Fruit fly (Drosophila melanogaster) whole organism, embryonic: ENCODE results near the gene Doc1.

Experiments
- B-H1 ChIP-seq: fragments of 200-800 bp; sonication (Bioruptor generic); IDR thresholded peaks from 3 replicates; pipeline ENCODE4 v1.3.6; 2022; ENCODE audit warnings: missing biosample characterization, missing genetic modification characterization
- CG10431 ChIP-seq: fragments of 200-800 bp; sonication (Bioruptor generic); optimal IDR thresholded peaks from 3 replicates; lab custom pipeline; 2018; ENCODE audit warnings: missing biosample characterization, mild to moderate bottlenecking, missing genetic modification characterization
- CG13123 ChIP-seq: fragments of 200-800 bp; sonication (Bioruptor generic); optimal IDR thresholded peaks from 2 replicates; lab custom pipeline; 2016; ENCODE audit warnings: missing biosample characterization, missing genetic modification characterization
- CG13424 ChIP-seq: fragments of 200-800 bp; sonication (Bioruptor generic); optimal IDR thresholded peaks from 2 replicates; lab custom pipeline; 2019; ENCODE audit warnings: missing biosample characterization, mild to moderate bottlenecking, missing genetic modification characterization, moderate library complexity
- CG1603 ChIP-seq: fragments of 200-800 bp; sonication (Bioruptor generic); optimal IDR thresholded peaks from 2 replicates; lab custom pipeline; 2019; ENCODE audit warnings: missing biosample characterization, mild to moderate bottlenecking, missing genetic modification characterization, moderate library complexity
- CG17361 ChIP-seq: fragments of 200-800 bp; sonication (Bioruptor generic); IDR thresholded peaks from 3 replicates; pipeline ENCODE4 v1.3.6; 2022; ENCODE audit warnings: missing biosample characterization, missing genetic modification characterization
- CG2116 ChIP-seq: fragments of 200-800 bp; sonication (Bioruptor generic); optimal IDR thresholded peaks from 3 replicates; lab custom pipeline; 2018; ENCODE audit warnings: missing biosample characterization, mild to moderate bottlenecking, missing genetic modification characterization
- CG3163 ChIP-seq: fragments of 200-800 bp; sonication (Bioruptor generic); optimal IDR thresholded peaks from 3 replicates; lab custom pipeline; 2016; ENCODE audit warnings: missing biosample characterization, missing genetic modification characterization
- CG4707 ChIP-seq: fragments of 200-800 bp; sonication (Bioruptor generic); optimal IDR thresholded peaks from 2 replicates; lab custom pipeline; 2018; ENCODE audit warnings: missing biosample characterization, mild to moderate bottlenecking, missing genetic modification characterization, moderate library complexity
- CG4730 ChIP-seq: fragments of 200-800 bp; sonication (Bioruptor generic); IDR thresholded peaks from 2 replicates; pipeline ENCODE4 v1.3.6; 2022; ENCODE audit warnings: missing biosample characterization, missing genetic modification characterization
- CG5180 ChIP-seq: fragments of 200-800 bp; sonication (Bioruptor generic); optimal IDR thresholded peaks from 3 replicates; lab custom pipeline; 2017; ENCODE audit warnings: missing biosample characterization, missing genetic modification characterization, mild to moderate bottlenecking, moderate library complexity, missing genetic modification reagents
- CG6854 ChIP-seq: fragments of 200-800 bp; sonication (Bioruptor generic); optimal IDR thresholded peaks from 3 replicates; lab custom pipeline; 2017; ENCODE audit warnings: missing biosample characterization, mild to moderate bottlenecking, missing genetic modification characterization
- CG7271 ChIP-seq: fragments of 200-800 bp; sonication (Bioruptor generic); optimal IDR thresholded peaks from 2 replicates; lab custom pipeline; 2018; ENCODE audit warnings: missing biosample characterization, mild to moderate bottlenecking, missing genetic modification characterization, moderate library complexity
- CG7963 ChIP-seq: fragments of 200-800 bp; sonication (Bioruptor generic); IDR thresholded peaks from 3 replicates; pipeline ENCODE4 v1.3.6; 2022; ENCODE audit warnings: missing biosample characterization, missing genetic modification characterization; ENCODE audit not compliant: partially characterized antibody
- CG8359 ChIP-seq: fragments of 200-800 bp; sonication (Bioruptor generic); optimal IDR thresholded peaks from 2 replicates; lab custom pipeline; 2017; ENCODE audit warnings: missing biosample characterization, mild to moderate bottlenecking, missing genetic modification characterization, borderline replicate concordance
- CG9817 ChIP-seq: fragments of 200-800 bp; sonication (Bioruptor generic); optimal IDR thresholded peaks from 2 replicates; lab custom pipeline; 2018; ENCODE audit warnings: missing biosample characterization, mild to moderate bottlenecking, missing genetic modification characterization, moderate library complexity
- Camta ChIP-seq: fragments of 200-800 bp; sonication (Bioruptor generic); optimal IDR thresholded peaks from 2 replicates; lab custom pipeline; 2016; ENCODE audit warnings: missing biosample characterization, missing genetic modification characterization
- CoRest ChIP-seq: fragments of 200-800 bp; sonication (Bioruptor generic); optimal IDR thresholded peaks from 3 replicates; lab custom pipeline; 2018; ENCODE audit warnings: missing biosample characterization, mild to moderate bottlenecking, missing genetic modification characterization, moderate library complexity
- Doc2 ChIP-seq: fragments of 200-800 bp; sonication (Bioruptor generic); IDR thresholded peaks from 2 replicates; pipeline ENCODE4 v1.3.6; 2022; ENCODE audit warnings: missing biosample characterization, missing genetic modification characterization
- Gug ChIP-seq: fragments of 200-800 bp; sonication (Bioruptor generic); IDR thresholded peaks from 4 replicates; pipeline ENCODE4 v1.3.6; 2022; ENCODE audit warnings: missing biosample characterization, missing genetic modification characterization
- Nf-YB ChIP-seq: fragments of 200-800 bp; sonication (Bioruptor generic); optimal IDR thresholded peaks from 3 replicates; lab custom pipeline; 2019; ENCODE audit warnings: missing biosample characterization, mild to moderate bottlenecking, missing genetic modification characterization, moderate library complexity
- NfI ChIP-seq: fragments of 200-800 bp; sonication (Bioruptor generic); optimal IDR thresholded peaks from 3 replicates; lab custom pipeline; 2018; ENCODE audit warnings: missing biosample characterization, mild to moderate bottlenecking, missing genetic modification characterization, moderate library complexity
- Trl ChIP-seq, 3 experiments: fragments of >200 bp in 2 of 3; fragments of 200-800 bp in 1 of 3; sonication (Bioruptor generic) in 1 of 3; optimal IDR thresholded peaks; 2 replicates in 1 of 3; 3 replicates in 2 of 3; lab custom pipeline; 2016 to 2017; ENCODE audit warnings: missing biosample characterization in 1 of 3, missing genetic modification characterization in 1 of 3
- bsh ChIP-seq, 2 experiments: fragments of 200-800 bp; sonication (Bioruptor generic); optimal IDR thresholded peaks; 2 replicates each; lab custom pipeline; 2017 to 2018; ENCODE audit warnings: mild to moderate bottlenecking in 2 of 2, missing biosample characterization in 2 of 2, missing genetic modification characterization in 2 of 2, moderate library complexity in 1 of 2
- cas ChIP-seq: fragments of 200-800 bp; sonication (Bioruptor generic); IDR thresholded peaks from 2 replicates; pipeline ENCODE4 v1.3.6; 2022; ENCODE audit warnings: missing biosample characterization, missing genetic modification characterization
- cg ChIP-seq: fragments of 200-800 bp; sonication (Bioruptor generic); optimal IDR thresholded peaks from 3 replicates; lab custom pipeline; 2019; ENCODE audit warnings: missing biosample characterization, mild to moderate bottlenecking, missing genetic modification characterization, moderate library complexity
- chif ChIP-seq, 2 experiments: fragments of 200-800 bp; sonication (Bioruptor generic); optimal IDR thresholded peaks; 3 replicates each; lab custom pipeline; 2016; ENCODE audit warnings: missing biosample characterization in 2 of 2, missing genetic modification characterization in 2 of 2
- chm ChIP-seq: fragments of 200-800 bp; sonication (Bioruptor generic); IDR thresholded peaks from 2 replicates; pipeline ENCODE4 v1.3.6; 2022; ENCODE audit warnings: missing biosample characterization, missing genetic modification characterization
- ci ChIP-seq: fragments of 200-800 bp; sonication (Bioruptor generic); IDR thresholded peaks from 3 replicates; pipeline ENCODE4 v1.3.6; 2022; ENCODE audit warnings: missing biosample characterization, missing genetic modification characterization
- dimm ChIP-seq: fragments of 200-800 bp; sonication (Bioruptor generic); IDR thresholded peaks from 2 replicates; pipeline ENCODE4 v1.3.6; 2022; ENCODE audit warnings: missing biosample characterization, missing genetic modification characterization
- dm ChIP-seq: fragments of 200-800 bp; sonication (Bioruptor generic); optimal IDR thresholded peaks from 3 replicates; lab custom pipeline; 2016; ENCODE audit warnings: missing biosample characterization, missing genetic modification characterization
- ewg ChIP-seq: fragments of 200-800 bp; sonication (Bioruptor generic); optimal IDR thresholded peaks from 3 replicates; lab custom pipeline; 2017; ENCODE audit warnings: mild to moderate bottlenecking, missing biosample characterization, missing genetic modification reagents, missing genetic modification characterization
- fd3F ChIP-seq: fragments of 200-800 bp; sonication (Bioruptor generic); optimal IDR thresholded peaks from 2 replicates; lab custom pipeline; 2018; ENCODE audit warnings: missing biosample characterization, mild to moderate bottlenecking, missing genetic modification characterization, moderate library complexity
- jigr1 ChIP-seq: fragments of 200-800 bp; sonication (Bioruptor generic); IDR thresholded peaks from 3 replicates; pipeline ENCODE4 v1.3.6; 2022; ENCODE audit warnings: missing biosample characterization, missing genetic modification characterization
- lab ChIP-seq: fragments of 200-800 bp; sonication (Bioruptor generic); optimal IDR thresholded peaks from 3 replicates; lab custom pipeline; 2017; ENCODE audit warnings: missing biosample characterization, missing genetic modification characterization, mild to moderate bottlenecking, moderate library complexity, missing genetic modification reagents
- lmd ChIP-seq: fragments of 200-800 bp; sonication (Bioruptor generic); IDR thresholded peaks from 2 replicates; pipeline ENCODE4 v1.3.6; 2022; ENCODE audit warnings: missing biosample characterization, missing genetic modification characterization
- pb ChIP-seq: fragments of 200-800 bp; sonication (Bioruptor generic); optimal IDR thresholded peaks from 3 replicates; lab custom pipeline; 2016; ENCODE audit warnings: missing biosample characterization, missing genetic modification characterization
- pho ChIP-seq: fragments of 200-800 bp; sonication (Bioruptor generic); optimal IDR thresholded peaks from 2 replicates; lab custom pipeline; 2016; ENCODE audit warnings: missing biosample characterization, missing genetic modification characterization
- psq ChIP-seq: fragments of 200-800 bp; sonication (Bioruptor generic); optimal IDR thresholded peaks from 2 replicates; lab custom pipeline; 2017; ENCODE audit warnings: missing biosample characterization, missing genetic modification characterization
- pzg ChIP-seq: fragments of 200-800 bp; sonication (Bioruptor generic); optimal IDR thresholded peaks from 3 replicates; lab custom pipeline; 2018; ENCODE audit warnings: missing biosample characterization, mild to moderate bottlenecking, missing genetic modification characterization, moderate library complexity
- sc ChIP-seq, 3 experiments: fragments of >200 bp in 2 of 3; fragments of 200-800 bp in 1 of 3; sonication (Bioruptor generic) in 1 of 3; optimal IDR thresholded peaks; 2 replicates in 2 of 3; 3 replicates in 1 of 3; lab custom pipeline; 2017; ENCODE audit warnings: mild to moderate bottlenecking in 1 of 3, missing biosample characterization in 1 of 3, missing genetic modification characterization in 1 of 3, missing genetic modification reagents in 1 of 3
- sens ChIP-seq: fragments of 200-800 bp; sonication (Bioruptor generic); peaks from one replicate; lab custom pipeline; 2016; ENCODE audit warnings: missing biosample characterization, missing genetic modification characterization
- seq ChIP-seq: fragments of 200-800 bp; sonication (Bioruptor generic); IDR thresholded peaks from 2 replicates; pipeline ENCODE4 v1.3.6; 2022; ENCODE audit warnings: missing biosample characterization, missing genetic modification characterization
- sna ChIP-seq: fragments of 200-800 bp; sonication (Bioruptor generic); IDR thresholded peaks from 2 replicates; pipeline ENCODE4 v1.3.6; 2022; ENCODE audit warnings: missing biosample characterization, missing genetic modification characterization; ENCODE audit not compliant: partially characterized antibody
- sug ChIP-seq: fragments of 200-800 bp; optimal IDR thresholded peaks from 2 replicates; lab custom pipeline; 2019; ENCODE audit warnings: missing biosample characterization, mild to moderate bottlenecking, missing genetic modification characterization, moderate library complexity
- tgo ChIP-seq: fragments of 200-800 bp; sonication (Bioruptor generic); IDR thresholded peaks from 3 replicates; pipeline ENCODE4 v1.3.6; 2022; ENCODE audit warnings: missing biosample characterization, missing genetic modification characterization

The Doc1 gene

dm6 chr3L:9011485-9012389 is 29.4 kb upstream of the Doc1 start (continued):
- TF ChIP-seq chif (GFP tag; optimal IDR thresholded peaks at IDR 0.05; lab: Kevin White, UChicago) (peak; percentile 72 to 84), ci (GFP tag; lab: Robert Waterston, UW) (peak; percentile 92), Gug (GFP tag; lab: Robert Waterston, UW) (peak; percentile 57; the same call in 2 of the 4 replicates), CG13123 (GFP tag; lab: Kevin White, UChicago) (peak; percentile 52), pho (GFP tag; lab: Kevin White, UChicago) (no peak), CG3163 (peak; percentile 53), Nf-YB (peak; percentile 39), ewg (peak; percentile 36), Doc2 (GFP tag; lab: Robert Waterston, UW) (peak; percentile 21; the same call in 1 of the 2 replicates), sna (GFP tag; lab: Robert Waterston, UW) (no peak), CoRest (tag; lab: Kevin White, UChicago) (peak; percentile 71), CG7271 (tag; lab: Kevin White, UChicago) (no peak), jigr1 (GFP tag; lab: Robert Waterston, UW) (peak; percentile 59; the same call in 1 of the 3 replicates), cg (GFP tag; lab: Kevin White, UChicago) (no peak), pb (GFP tag; lab: Kevin White, UChicago) (peak; percentile 72), CG13424 (tag; lab: Kevin White, UChicago) (peak; percentile 67), B-H1 (peak; percentile 46; the same call in 2 of the 3 replicates), Trl (optimal IDR thresholded peaks at IDR 0.05; lab: Kevin White, UChicago) (no peak), Trl (GFP tag; optimal IDR thresholded peaks at IDR 0.05; lab: Kevin White, UChicago) (peak; percentile 90), cas (GFP tag; lab: Robert Waterston, UW) (no peak), CG2116 (peak; percentile 23), CG1603 (peak; percentile 93), CG17361 (peak; percentile 74; the same call in 2 of the 3 replicates), sc (optimal IDR thresholded peaks at IDR 0.05; lab: Kevin White, UChicago) (no peak), sc (GFP tag; optimal IDR thresholded peaks at IDR 0.05; lab: Kevin White, UChicago) (peak; percentile 61), CG6854 (GFP tag; lab: Kevin White, UChicago) (no peak), CG7963 (GFP tag; lab: Robert Waterston, UW) (no peak), chm (peak; percentile 91), CG9817 (tag; lab: Kevin White, UChicago) (peak; percentile 9), dm (peak; percentile 46), seq (GFP tag; lab: Robert Waterston, UW) (0 out of 2 replicates have a peak, but pooled peaks have one; percentile 17), lab (GFP tag; lab: Kevin White, UChicago) (peak; percentile 34), sens (peak; percentile 98), lmd (GFP tag; lab: Robert Waterston, UW) (peak; percentile 73), bsh (GFP tag; optimal IDR thresholded peaks at IDR 0.05; lab: Kevin White, UChicago) (peak in 1 of 2 experiments; percentile 86), dimm (0 out of 2 replicates have a peak, but pooled peaks have one; percentile 32), psq (GFP tag; lab: Kevin White, UChicago) (no peak), Camta (GFP tag; lab: Kevin White, UChicago) (peak; percentile 85), CG5180 (peak; percentile 16), CG8359 (GFP tag; lab: Kevin White, UChicago) (peak; percentile 64), pzg (GFP tag; lab: Kevin White, UChicago) (no peak), CG4730 (GFP tag; lab: Robert Waterston, UW) (peak; percentile 68), CG4707 (no peak), NfI (no peak), CG10431 (no peak), fd3F (GFP tag; lab: Kevin White, UChicago) (no peak), tgo (GFP tag; lab: Robert Waterston, UW) (peak; percentile 68), sug (tag; lab: Kevin White, UChicago) (no peak)
